Worm (Caenorhabditis elegans) whole organism, midembryonic: ENCODE measurements around the gene str-153.
A peak's percentile ranks its signal among the peaks of the same experiment; 100 is the strongest.

ENCODE experiments used
- T22C8.4 ChIP-seq: fragments of 200-800 bp; sonication (Bioruptor generic); IDR thresholded peaks from 2 replicates; pipeline ENCODE4 v1.3.6; 2022; ENCODE audit warnings: missing genetic modification characterization, missing compliant biosample characterization
- cog-1 ChIP-seq: sonication (generic microtip); optimal IDR thresholded peaks from 2 replicates; lab custom pipeline; 2016; ENCODE audit warnings: missing genetic modification characterization, missing compliant biosample characterization
- flt-1 ChIP-seq: fragments of 200-800 bp; sonication (Bioruptor generic); IDR thresholded peaks from 2 replicates; pipeline ENCODE4 v1.3.6; 2022; ENCODE audit warnings: missing genetic modification characterization, missing compliant biosample characterization
- klf-2 ChIP-seq: fragments of 200-800 bp; sonication (Bioruptor generic); conservative IDR thresholded peaks from 2 replicates; pipeline ENCODE4 v1.3.6; 2022; ENCODE audit warnings: missing genetic modification reagents, missing genetic modification characterization, missing compliant biosample characterization
- med-1 ChIP-seq: sonication (generic microtip); optimal IDR thresholded peaks from 2 replicates; lab custom pipeline; 2017; ENCODE audit warnings: missing genetic modification characterization, mild to moderate bottlenecking, missing compliant biosample characterization, antibody characterized with exemption, missing genetic modification reagents; ENCODE audit not compliant: insufficient read depth
- ref-1 ChIP-seq: fragments of 200-800 bp; sonication (Bioruptor generic); conservative IDR thresholded peaks from 2 replicates; pipeline ENCODE4 v1.3.6; 2022; ENCODE audit warnings: missing genetic modification reagents, missing genetic modification characterization, missing compliant biosample characterization
- tab-1 ChIP-seq: fragments of 200-800 bp; sonication (Bioruptor generic); IDR thresholded peaks from 2 replicates; pipeline ENCODE4 v1.3.6; 2022; ENCODE audit warnings: missing genetic modification characterization, missing compliant biosample characterization
- ztf-23 ChIP-seq: fragments of 200-800 bp; sonication (Bioruptor generic); IDR thresholded peaks from 2 replicates; pipeline ENCODE4 v1.3.6; 2022; ENCODE audit warnings: missing genetic modification reagents, missing genetic modification characterization, missing compliant biosample characterization
- ztf-29 ChIP-seq: fragments of 200-800 bp; sonication (Bioruptor generic); IDR thresholded peaks from 2 replicates; pipeline ENCODE4 v1.3.6; 2022; ENCODE audit warnings: missing genetic modification reagents, missing genetic modification characterization, missing compliant biosample characterization

str-153 gene

DNA sequence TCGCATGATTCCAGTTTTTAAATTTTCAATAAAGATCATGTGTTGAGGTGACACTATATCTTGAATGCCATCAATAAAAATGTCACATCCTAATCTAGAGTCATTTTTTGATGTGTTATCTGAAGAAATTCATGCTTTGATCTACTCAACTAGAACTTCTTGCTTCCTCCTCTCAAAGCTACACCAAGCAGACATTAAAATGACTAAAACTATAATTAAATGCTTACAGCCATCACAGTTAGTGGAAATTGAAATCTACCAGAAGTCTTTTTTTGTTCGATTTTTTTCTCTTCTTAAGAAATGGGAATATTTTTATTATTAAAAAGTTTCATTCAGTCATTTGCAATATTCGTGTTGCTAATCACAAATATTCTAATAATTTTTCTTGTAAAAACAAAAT lies 16.4 kb upstream of the str-153 start, which contains the start of gene str-158:
TSS of gene str-158 (plus strand) at position 301 of the 400 bp plus-strand sequence.
- no peak for TF ChIP-seq ztf-29
- no peak for TF ChIP-seq klf-2 (GFP tag; lab: Robert Waterston, UW)
- no peak for TF ChIP-seq cog-1 (tag; lab: Kevin White, UChicago)
- TF ChIP-seq T22C8.4 (GFP tag; lab: Robert Waterston, UW), result no peak
- no peak for TF ChIP-seq flt-1 (GFP tag; lab: Robert Waterston, UW)
- no peak for TF ChIP-seq tab-1
- no peak for TF ChIP-seq ref-1 (GFP tag; lab: Robert Waterston, UW)
- TF ChIP-seq med-1 (GFP tag; lab: Kevin White, UChicago), result no peak
- TF ChIP-seq ztf-23 (GFP tag; lab: Robert Waterston, UW), result no peak

DNA sequence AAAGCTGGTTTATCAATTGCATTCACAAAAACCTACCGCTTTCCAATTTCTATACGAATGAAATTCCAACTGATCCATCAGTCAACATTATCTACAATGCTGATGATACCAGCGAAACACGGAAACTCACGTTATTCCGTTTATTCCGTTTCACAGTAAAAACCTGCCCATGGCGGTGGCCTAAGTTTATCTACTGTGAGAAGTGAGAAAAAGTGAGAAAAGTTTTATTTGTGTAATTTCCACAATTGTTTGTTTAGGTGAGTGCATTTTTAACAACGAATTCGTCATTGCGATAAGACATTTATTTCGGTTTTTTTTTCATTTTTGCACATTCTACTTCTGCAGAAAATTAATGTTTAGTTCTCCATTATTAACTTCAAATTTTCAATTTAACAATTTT lies 4.2 kb upstream of the str-153 start, which contains the start of gene Y9C9A.8:
TSS of gene Y9C9A.8 (plus strand) at position 301 of the 400 bp plus-strand sequence.
- TF ChIP-seq med-1 (GFP tag; lab: Kevin White, UChicago) (no peak), tab-1 (no peak), ztf-23 (GFP tag; lab: Robert Waterston, UW) (no peak), klf-2 (GFP tag; lab: Robert Waterston, UW) (no peak), ztf-29 (no peak), T22C8.4 (GFP tag; lab: Robert Waterston, UW) (no peak)

DNA sequence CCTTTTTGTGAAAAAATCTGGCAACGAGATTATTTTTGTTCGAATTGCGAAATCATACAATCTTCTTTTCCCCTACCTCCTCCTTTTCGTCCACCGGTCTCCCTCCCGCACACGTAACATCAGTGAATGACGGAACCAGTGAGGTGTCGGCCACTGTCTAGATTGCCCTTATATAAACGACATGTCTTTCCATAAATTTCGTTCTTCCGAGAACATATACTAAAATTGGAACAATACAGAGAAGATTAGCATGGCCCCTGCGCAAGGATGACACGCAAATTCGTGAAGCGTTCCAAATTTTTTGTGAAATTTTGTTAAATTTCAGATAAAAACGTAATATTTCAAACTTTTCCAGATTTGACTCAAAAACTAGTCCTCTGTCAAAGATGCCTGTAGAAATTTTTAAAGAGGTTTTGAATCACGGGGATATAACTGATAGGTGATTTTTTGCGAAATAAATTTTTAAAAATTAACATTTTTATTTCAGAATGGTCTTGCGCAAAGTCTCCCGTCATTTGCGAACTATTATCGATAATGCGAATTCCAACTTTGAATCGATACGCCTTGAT lies 3.4 kb upstream of the str-153 start:
- TF ChIP-seq T22C8.4 (GFP tag; lab: Robert Waterston, UW), result no peak
- TF ChIP-seq ref-1 (GFP tag; lab: Robert Waterston, UW), result no peak
- TF ChIP-seq tab-1, result no peak
- TF ChIP-seq ztf-29, result no peak
- TF ChIP-seq klf-2 (GFP tag; lab: Robert Waterston, UW), result no peak
- no peak for TF ChIP-seq ztf-23 (GFP tag; lab: Robert Waterston, UW)
- no peak for TF ChIP-seq med-1 (GFP tag; lab: Kevin White, UChicago)
- no peak for TF ChIP-seq cog-1 (tag; lab: Kevin White, UChicago)
- TF ChIP-seq flt-1 (GFP tag; lab: Robert Waterston, UW), result no peak

DNA sequence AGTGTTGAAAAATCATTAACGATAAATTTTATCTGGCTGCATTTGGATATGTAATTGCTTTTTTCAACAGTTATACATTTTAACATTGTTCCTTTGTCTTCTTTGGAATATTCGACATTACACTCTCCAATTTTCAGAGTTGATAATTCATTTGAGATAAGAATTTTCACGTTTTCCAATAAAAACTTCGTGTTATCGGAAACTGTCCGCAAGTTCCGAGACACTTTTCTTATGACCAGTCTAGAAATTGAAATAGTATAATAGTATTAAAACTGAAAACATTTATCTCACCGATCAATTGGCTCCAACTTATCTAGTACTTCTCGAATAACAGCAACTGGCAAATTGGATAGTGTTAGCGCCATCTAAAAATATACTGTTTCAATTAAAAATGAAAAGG lies 3.4 kb downstream of the str-153 start, which contains the start of gene fbxa-86:
TSS of gene fbxa-86 (minus strand) at position 367 of the 400 bp plus-strand sequence.
- TF ChIP-seq med-1 (GFP tag; lab: Kevin White, UChicago), result no peak

DNA sequence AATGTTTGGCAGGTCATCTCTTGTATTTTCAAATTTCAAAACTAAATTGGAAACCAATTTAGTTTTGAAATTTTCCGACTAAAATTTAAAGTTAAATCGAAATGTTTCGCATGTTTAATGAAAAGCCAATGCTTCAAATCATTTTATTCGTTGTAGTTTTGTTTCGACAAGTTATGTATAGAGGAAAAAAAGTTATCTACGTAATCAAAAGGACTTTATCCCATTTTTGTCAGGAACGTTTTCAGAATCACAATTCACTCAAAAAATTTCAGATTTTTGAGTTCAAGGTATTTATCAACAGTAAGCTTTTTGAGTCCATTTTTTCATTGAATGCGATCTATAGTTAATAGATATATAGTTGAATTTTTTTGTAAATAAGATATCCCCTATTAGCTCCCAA lies 4.5 kb downstream of the str-153 start, which contains the start of gene str-168:
TSS of gene str-168 (plus strand) at position 301 of the 400 bp plus-strand sequence.
- TF ChIP-seq T22C8.4 (GFP tag; lab: Robert Waterston, UW), result no peak
- TF ChIP-seq cog-1 (tag; lab: Kevin White, UChicago), result no peak
- TF ChIP-seq tab-1, result no peak
- no peak for TF ChIP-seq ztf-23 (GFP tag; lab: Robert Waterston, UW)
- no peak for TF ChIP-seq med-1 (GFP tag; lab: Kevin White, UChicago)
- TF ChIP-seq ref-1 (GFP tag; lab: Robert Waterston, UW), result no peak
- no peak for TF ChIP-seq ztf-29
- TF ChIP-seq klf-2 (GFP tag; lab: Robert Waterston, UW), result no peak
- no peak for TF ChIP-seq flt-1 (GFP tag; lab: Robert Waterston, UW)

DNA sequence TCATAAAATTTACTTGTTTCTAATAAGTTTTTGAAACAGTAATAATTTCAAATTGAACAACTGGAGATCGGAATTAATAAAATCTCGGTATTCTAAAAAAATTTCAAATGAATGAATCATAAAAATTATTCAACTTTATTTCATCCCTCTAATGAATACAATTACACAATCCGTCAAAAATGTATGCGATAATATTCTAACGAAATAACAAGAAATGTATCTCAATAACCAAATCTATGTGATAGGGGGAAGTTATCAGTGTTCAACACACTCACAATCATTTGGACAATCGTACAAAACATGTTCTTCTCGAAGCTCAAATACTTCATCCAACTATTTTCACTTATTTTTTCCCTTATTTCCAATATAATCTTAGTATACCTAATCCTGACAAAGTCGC lies 7.5 kb downstream of the str-153 start, which contains the start of gene Y9C9A.5:
TSS of gene Y9C9A.5 (plus strand) at position 301 of the 400 bp plus-strand sequence.
- no peak for TF ChIP-seq tab-1
- TF ChIP-seq ref-1 (GFP tag; lab: Robert Waterston, UW), result no peak
- TF ChIP-seq med-1 (GFP tag; lab: Kevin White, UChicago), result no peak
- no peak for TF ChIP-seq cog-1 (tag; lab: Kevin White, UChicago)
- no peak for TF ChIP-seq T22C8.4 (GFP tag; lab: Robert Waterston, UW)
- no peak for TF ChIP-seq ztf-23 (GFP tag; lab: Robert Waterston, UW)
- no peak for TF ChIP-seq klf-2 (GFP tag; lab: Robert Waterston, UW)
- TF ChIP-seq ztf-29, result no peak
- no peak for TF ChIP-seq flt-1 (GFP tag; lab: Robert Waterston, UW)

DNA sequence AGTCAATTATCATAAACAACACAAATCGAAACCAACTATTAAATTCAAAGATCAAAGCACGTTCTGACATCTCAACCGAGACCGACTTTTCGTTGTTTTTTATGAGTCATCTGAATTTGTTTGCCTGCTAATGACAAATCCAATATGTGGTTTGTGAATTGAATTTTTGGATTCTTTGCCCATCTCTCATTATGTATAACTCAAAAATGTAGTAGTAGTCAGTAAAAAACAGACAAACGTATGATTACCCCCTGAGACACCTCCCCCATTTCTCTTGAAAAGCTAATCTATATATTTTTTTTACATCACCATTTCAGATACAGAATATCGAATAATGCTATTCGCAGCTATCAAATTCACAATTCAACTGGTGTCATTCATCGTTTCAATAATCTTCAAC lies 11.6 kb downstream of the str-153 start, which contains the start of gene str-169:
TSS of gene str-169 (plus strand) at position 301 of the 400 bp plus-strand sequence.
- TF ChIP-seq T22C8.4 (GFP tag; lab: Robert Waterston, UW) (no peak), med-1 (GFP tag; lab: Kevin White, UChicago) (no peak), cog-1 (tag; lab: Kevin White, UChicago) (no peak), klf-2 (GFP tag; lab: Robert Waterston, UW) (no peak), tab-1 (no peak), ztf-23 (GFP tag; lab: Robert Waterston, UW) (no peak), ref-1 (GFP tag; lab: Robert Waterston, UW) (no peak), flt-1 (GFP tag; lab: Robert Waterston, UW) (no peak), ztf-29 (no peak)

DNA sequence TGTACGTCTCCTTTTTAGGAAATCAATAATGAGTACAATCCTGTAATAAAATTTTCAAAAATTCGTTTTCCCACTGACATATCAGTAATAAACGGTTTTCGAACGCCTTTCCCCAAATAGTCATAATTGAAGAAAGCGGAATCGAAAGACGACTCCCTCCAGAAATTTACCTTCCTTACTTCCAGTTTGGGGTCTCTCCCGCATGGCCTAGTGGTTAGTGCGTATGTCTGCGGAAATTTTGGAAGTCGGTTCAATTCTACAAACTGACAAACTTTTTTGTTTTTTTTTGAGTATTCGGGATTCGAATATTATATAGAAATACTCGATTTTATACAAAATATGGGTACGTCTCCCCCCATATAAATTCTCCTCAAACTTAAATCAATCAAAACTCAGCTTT lies 15.5 kb downstream of the str-153 start:
- TF ChIP-seq ref-1 (GFP tag; lab: Robert Waterston, UW), result peak; percentile 45; the same call in 1 of the 2 replicates
- TF ChIP-seq T22C8.4 (GFP tag; lab: Robert Waterston, UW), result peak; percentile 69

DNA sequence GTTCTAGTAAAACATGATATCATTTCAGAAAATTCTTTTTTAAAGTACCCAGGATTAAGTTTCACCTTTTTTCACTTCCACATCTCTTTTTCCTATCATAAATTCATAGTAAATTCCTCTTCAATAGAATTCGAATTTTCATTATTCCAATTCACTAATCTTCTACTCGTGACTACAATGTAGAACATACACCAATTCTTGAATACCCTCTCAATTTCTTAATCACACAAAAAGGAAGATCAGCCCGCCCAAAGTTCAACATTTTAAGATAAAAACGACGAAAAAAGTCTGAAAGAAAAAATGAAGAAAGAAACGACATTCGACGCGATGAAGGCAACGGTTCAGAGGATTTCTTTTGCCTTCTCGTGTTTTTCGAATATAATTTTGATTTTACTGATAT lies 19.7 kb downstream of the str-153 start, which contains the start of gene str-163:
TSS of gene str-163 (plus strand) at position 301 of the 400 bp plus-strand sequence.
- TF ChIP-seq klf-2 (GFP tag; lab: Robert Waterston, UW), result no peak
- TF ChIP-seq ztf-29, result no peak
- TF ChIP-seq med-1 (GFP tag; lab: Kevin White, UChicago), result no peak
- no peak for TF ChIP-seq tab-1
- no peak for TF ChIP-seq ref-1 (GFP tag; lab: Robert Waterston, UW)
- no peak for TF ChIP-seq flt-1 (GFP tag; lab: Robert Waterston, UW)
- no peak for TF ChIP-seq T22C8.4 (GFP tag; lab: Robert Waterston, UW)
- no peak for TF ChIP-seq ztf-23 (GFP tag; lab: Robert Waterston, UW)
- TF ChIP-seq cog-1 (tag; lab: Kevin White, UChicago), result no peak
